Fruit fly (Drosophila melanogaster): Measurements from ENCODE around the gene Cht7.
A peak's percentile ranks its signal among the peaks of the same experiment; 100 is the strongest.

Cht7 gene

dm6 chr3L:3083329-3084083 is 23.3 kb downstream of the Cht7 start (continued):
- peak; percentile 35 for TF ChIP-seq CG2116 (GFP tag; optimal IDR thresholded peaks at IDR 0.05)
- no peak for TF ChIP-seq Oli (tag; optimal IDR thresholded peaks at IDR 0.05)
- peak; percentile 27 for TF ChIP-seq bcd (GFP tag; optimal IDR thresholded peaks at IDR 0.05)
- TF ChIP-seq jigr1 (GFP tag; IDR thresholded peaks at IDR 0.05): no peak
- TF ChIP-seq ERR (GFP tag; optimal IDR thresholded peaks at IDR 0.05): peak; percentile 31
- TF ChIP-seq h (optimal IDR thresholded peaks at IDR 0.05): no peak
- peak; percentile 28 for TF ChIP-seq Atf3 (GFP tag; optimal IDR thresholded peaks at IDR 0.05)
- peak; percentile 78 for TF ChIP-seq HmgZ (tag; optimal IDR thresholded peaks at IDR 0.05)
- peak; percentile 67 for TF ChIP-seq CG15514 (GFP tag; optimal IDR thresholded peaks at IDR 0.05)
- TF ChIP-seq ssp (GFP tag; IDR thresholded peaks at IDR 0.05): no peak
- TF ChIP-seq Side (GFP tag; optimal IDR thresholded peaks at IDR 0.05): peak; percentile 4
- TF ChIP-seq hbn (GFP tag; IDR thresholded peaks at IDR 0.05; ENCODE audit: partially characterized antibody): no peak
- 0 out of 3 replicates have a peak, but pooled peaks have one; percentile 19 for TF ChIP-seq HLH4C (GFP tag; IDR thresholded peaks at IDR 0.05; ENCODE audit: partially characterized antibody)
- no peak for TF ChIP-seq CG1792 (GFP tag; optimal IDR thresholded peaks at IDR 0.05)
- TF ChIP-seq ttk (GFP tag; IDR thresholded peaks at IDR 0.05): peak; percentile 46; the same call in 1 of the 2 replicates
- TF ChIP-seq CG6254 (GFP tag; optimal IDR thresholded peaks at IDR 0.05): peak; percentile 77
- peak; percentile 50 for TF ChIP-seq schlank (tag; optimal IDR thresholded peaks at IDR 0.05)
- TF ChIP-seq Lim3 (GFP tag; IDR thresholded peaks at IDR 0.05): peak; percentile 43; the same call in 1 of the 2 replicates
- peak; percentile 54 for TF ChIP-seq dmrt11E (tag; optimal IDR thresholded peaks at IDR 0.05)
- TF ChIP-seq CG5245 (GFP tag; optimal IDR thresholded peaks at IDR 0.05): peak; percentile 58
- TF ChIP-seq CG6791 (GFP tag; IDR thresholded peaks at IDR 0.05; ENCODE audit: partially characterized antibody): peak; percentile 67; the same call in 1 of the 3 replicates
- peak; percentile 54 for TF ChIP-seq org-1 (GFP tag; optimal IDR thresholded peaks at IDR 0.05)
- no peak; the same call in 1 of the 2 replicates for TF ChIP-seq amos (GFP tag; IDR thresholded peaks at IDR 0.05; ENCODE audit: partially characterized antibody)
- TF ChIP-seq B-H2 (GFP tag; optimal IDR thresholded peaks at IDR 0.05): peak; percentile 16
- TF ChIP-seq klu (GFP tag; IDR thresholded peaks at IDR 0.05): no peak
- no peak for TF ChIP-seq zen (tag; optimal IDR thresholded peaks at IDR 0.05)
- TF ChIP-seq CG34376 (GFP tag; optimal IDR thresholded peaks at IDR 0.05): peak; percentile 95
- peak; percentile 17 for TF ChIP-seq CG7556 (GFP tag; optimal IDR thresholded peaks at IDR 0.05)
- no peak; the same call in 1 of the 2 replicates for TF ChIP-seq bbx (GFP tag; IDR thresholded peaks at IDR 0.05; ENCODE audit: partially characterized antibody)
- TF ChIP-seq nmo (GFP tag; optimal IDR thresholded peaks at IDR 0.05): no peak
- peak; percentile 61; the same call in 1 of the 2 replicates for TF ChIP-seq seq (GFP tag; IDR thresholded peaks at IDR 0.05)
- peak; percentile 75 for TF ChIP-seq ATbp (GFP tag; optimal IDR thresholded peaks at IDR 0.05)
- peak; percentile 70 for TF ChIP-seq CG3838 (GFP tag; optimal IDR thresholded peaks at IDR 0.05)
- peak in 1 of 2 experiments; percentile 32 for TF ChIP-seq Hr78 (GFP tag; optimal IDR thresholded peaks at IDR 0.05)
- peak; percentile 4 for TF ChIP-seq CG9437 (GFP tag; optimal IDR thresholded peaks at IDR 0.05)
- TF ChIP-seq pb (GFP tag; optimal IDR thresholded peaks at IDR 0.05): no peak
- peak; percentile 24 for TF ChIP-seq CG8924 (tag; optimal IDR thresholded peaks at IDR 0.05)
- TF ChIP-seq CG7745 (tag; optimal IDR thresholded peaks at IDR 0.05): peak; percentile 71
- no peak for TF ChIP-seq hkb (optimal IDR thresholded peaks at IDR 0.05)
- TF ChIP-seq hkb (GFP tag; IDR thresholded peaks at IDR 0.05): peak; percentile 32; the same call in 1 of the 2 replicates
- no peak for TF ChIP-seq tap (tag; optimal IDR thresholded peaks at IDR 0.05)
- TF ChIP-seq Adf1 (GFP tag; IDR thresholded peaks at IDR 0.05): peak; percentile 56; the same call in 1 of the 2 replicates
- peak; percentile 39 for TF ChIP-seq CG13123 (GFP tag; optimal IDR thresholded peaks at IDR 0.05)
- no peak for TF ChIP-seq nom (GFP tag; optimal IDR thresholded peaks at IDR 0.05)
- TF ChIP-seq CG2129 (GFP tag; IDR thresholded peaks at IDR 0.05; ENCODE audit: partially characterized antibody): no peak
- TF ChIP-seq odd (GFP tag; optimal IDR thresholded peaks at IDR 0.05): peak; percentile 73
- TF ChIP-seq Elba2 (GFP tag; optimal IDR thresholded peaks at IDR 0.05): no peak
- no peak for TF ChIP-seq CG6272 (GFP tag; IDR thresholded peaks at IDR 0.05)

All from whole organism, embryonic.